Worm (Caenorhabditis elegans): Measurements from ENCODE around the gene ampd-1.

- TF ChIP-seq rnt-1 (tag; optimal IDR thresholded peaks at IDR 0.05) (no peak), nhr-77 (tag; optimal IDR thresholded peaks at IDR 0.05) (no peak), nhr-90 (tag; optimal IDR thresholded peaks at IDR 0.05; ENCODE audit: poor library complexity) (no peak), ztf-11 (tag; optimal IDR thresholded peaks at IDR 0.05) (no peak), unc-62 (GFP tag; optimal IDR thresholded peaks at IDR 0.05) (no peak), hpl-2 (GFP tag; optimal IDR thresholded peaks at IDR 0.05) (no peak), egl-27 (tag; optimal IDR thresholded peaks at IDR 0.05) (no peak), fkh-10 (GFP tag; optimal IDR thresholded peaks at IDR 0.05) (no peak), efl-1 (optimal IDR thresholded peaks at IDR 0.05) (no peak), efl-1 (GFP tag; optimal IDR thresholded peaks at IDR 0.05 in 1 of 2) (no peak), skn-1 (tag; optimal IDR thresholded peaks at IDR 0.05) (no peak), ets-5 (GFP tag; IDR thresholded peaks at IDR 0.05) (no peak), lin-13 (GFP tag; optimal IDR thresholded peaks at IDR 0.05) (no peak), ceh-63 (GFP tag; optimal IDR thresholded peaks at IDR 0.05) (no peak), aly-2 (tag; optimal IDR thresholded peaks at IDR 0.05) (no peak)
These were observed 22.2 kb downstream of the ampd-1 start, which contains the start of gene dsh-1 for ce11 chrII:5225284-5225683.
